Fruit fly (Drosophila melanogaster) whole organism, wandering third instar larva: Measurements from ENCODE around the gene CG45002.
A peak's percentile ranks its signal among the peaks of the same experiment; 100 is the strongest.

Experiments
- CG9705 ChIP-seq: fragments of 200-800 bp; sonication (Bioruptor generic); optimal IDR thresholded peaks from 2 replicates; lab custom pipeline; 2018; ENCODE audit warnings: missing biosample characterization, mild to moderate bottlenecking, missing genetic modification characterization
- CrebA ChIP-seq: fragments of 200-800 bp; sonication (Bioruptor generic); optimal IDR thresholded peaks from 2 replicates; lab custom pipeline; 2016; ENCODE audit warnings: missing biosample characterization, mild to moderate bottlenecking, missing genetic modification characterization, borderline replicate concordance
- Dif ChIP-seq: fragments of 200-275, 200-300 bp; sonication (Bioruptor generic); optimal IDR thresholded peaks from 2 replicates; lab custom pipeline; 2018; ENCODE audit warnings: missing biosample characterization, missing genetic modification characterization; ENCODE audit not compliant: partially characterized antibody
- GATAd ChIP-seq: sonication (Bioruptor generic); optimal IDR thresholded peaks from 2 replicates; lab custom pipeline; 2016; ENCODE audit warnings: missing biosample characterization, missing genetic modification characterization
- HLH106 ChIP-seq: fragments of 200-800 bp; optimal IDR thresholded peaks from 3 replicates; lab custom pipeline; 2019; ENCODE audit warnings: missing biosample characterization, mild to moderate bottlenecking, missing genetic modification characterization, moderate library complexity
- Hnf4 ChIP-seq: fragments of 200-800 bp; sonication (Bioruptor generic); optimal IDR thresholded peaks from 2 replicates; lab custom pipeline; 2016; ENCODE audit warnings: missing biosample characterization, mild to moderate bottlenecking, missing genetic modification characterization
- Hr78 ChIP-seq: fragments of >200 bp; optimal IDR thresholded peaks from 2 replicates; lab custom pipeline; 2017; ENCODE audit warnings: missing biosample characterization, missing genetic modification characterization
- Hr83 ChIP-seq: fragments of 200-300 bp; sonication (Bioruptor generic); optimal IDR thresholded peaks from 2 replicates; lab custom pipeline; 2016; ENCODE audit warnings: missing biosample characterization, mild to moderate bottlenecking, missing genetic modification characterization, moderate library complexity; ENCODE audit not compliant: poor library complexity, severe bottlenecking
- Jra ChIP-seq: sonication (Bioruptor generic); optimal IDR thresholded peaks from 2 replicates; lab custom pipeline; 2016; ENCODE audit warnings: missing biosample characterization, missing genetic modification characterization
- Mio ChIP-seq: sonication (Bioruptor generic); optimal IDR thresholded peaks from 2 replicates; lab custom pipeline; 2016; ENCODE audit warnings: missing biosample characterization, missing genetic modification characterization
- OdsH ChIP-seq: fragments of 200-800 bp; sonication (Bioruptor generic); optimal IDR thresholded peaks from 2 replicates; lab custom pipeline; 2016; ENCODE audit warnings: missing biosample characterization, mild to moderate bottlenecking, missing genetic modification characterization
- Rel ChIP-seq, 2 experiments: fragments of 200-800 bp; sonication (Bioruptor generic) in 1 of 2; optimal IDR thresholded peaks; 2 replicates in 1 of 2; 3 replicates in 1 of 2; lab custom pipeline; 2016 to 2019; ENCODE audit warnings: mild to moderate bottlenecking in 2 of 2, missing biosample characterization in 2 of 2, missing genetic modification characterization in 2 of 2, moderate library complexity in 1 of 2
- Sp1 ChIP-seq: fragments of 200-800 bp; sonication (Bioruptor generic); optimal IDR thresholded peaks from 3 replicates; lab custom pipeline; 2019; ENCODE audit warnings: missing biosample characterization, mild to moderate bottlenecking, missing genetic modification characterization, moderate library complexity
- Vsx2 ChIP-seq: fragments of 200-300, 225-300 bp; sonication (Bioruptor generic); optimal IDR thresholded peaks from 2 replicates; lab custom pipeline; 2018; ENCODE audit warnings: missing biosample characterization, missing genetic modification characterization; ENCODE audit not compliant: partially characterized antibody
- br ChIP-seq: fragments of 200-800 bp; sonication (Bioruptor generic); optimal IDR thresholded peaks from 2 replicates; lab custom pipeline; 2016; ENCODE audit warnings: missing biosample characterization, missing genetic modification characterization
- brk ChIP-seq: fragments of 200-800 bp; sonication (Bioruptor generic); optimal IDR thresholded peaks from 2 replicates; lab custom pipeline; 2016; ENCODE audit warnings: missing biosample characterization, mild to moderate bottlenecking, missing genetic modification characterization
- dl ChIP-seq, 2 experiments: fragments of 175-275, 200-275 bp in 1 of 2; fragments of 200-275 bp in 1 of 2; sonication (Bioruptor generic); optimal IDR thresholded peaks; lab custom pipeline; 2018; ENCODE audit warnings: mild to moderate bottlenecking in 2 of 2, missing biosample characterization in 2 of 2, missing genetic modification characterization in 2 of 2, moderate library complexity in 2 of 2; ENCODE audit not compliant: partially characterized antibody in 2 of 2, insufficient read depth in 1 of 2
- dmrt93B ChIP-seq: fragments of 200-800 bp; sonication (Bioruptor generic); optimal IDR thresholded peaks from 2 replicates; lab custom pipeline; 2018; ENCODE audit warnings: missing biosample characterization, mild to moderate bottlenecking, missing genetic modification characterization
- ey ChIP-seq: fragments of 200-800 bp; sonication (Bioruptor generic); optimal IDR thresholded peaks from 2 replicates; lab custom pipeline; 2016; ENCODE audit warnings: missing biosample characterization, missing genetic modification characterization
- foxo ChIP-seq, 2 experiments: fragments of 200-800 bp; sonication (Bioruptor generic); optimal IDR thresholded peaks; 2 replicates in 1 of 2; 3 replicates in 1 of 2; lab custom pipeline; 2016 to 2017; ENCODE audit warnings: missing biosample characterization in 2 of 2, missing genetic modification characterization in 2 of 2
- fru ChIP-seq: fragments of 200-800 bp; sonication (Bioruptor generic); optimal IDR thresholded peaks from 3 replicates; lab custom pipeline; 2016; ENCODE audit warnings: missing biosample characterization, mild to moderate bottlenecking, missing genetic modification characterization
- h ChIP-seq: fragments of 200-800 bp; sonication (Bioruptor generic); optimal IDR thresholded peaks from 3 replicates; lab custom pipeline; 2016; ENCODE audit warnings: missing biosample characterization, mild to moderate bottlenecking, missing genetic modification characterization
- pan ChIP-seq: fragments of >200 bp; optimal IDR thresholded peaks from 2 replicates; lab custom pipeline; 2017
- psq ChIP-seq: fragments of 200-800 bp; sonication (Bioruptor generic); optimal IDR thresholded peaks from 3 replicates; lab custom pipeline; 2017; ENCODE audit warnings: missing biosample characterization, mild to moderate bottlenecking, missing genetic modification characterization, moderate library complexity
- rgr ChIP-seq: fragments of 200-800 bp; sonication (Bioruptor generic); optimal IDR thresholded peaks from 3 replicates; lab custom pipeline; 2016; ENCODE audit warnings: missing biosample characterization, mild to moderate bottlenecking, missing genetic modification characterization
- sage ChIP-seq: fragments of 200-800 bp; sonication (Bioruptor generic); optimal IDR thresholded peaks from 2 replicates; lab custom pipeline; 2016; ENCODE audit warnings: missing biosample characterization, mild to moderate bottlenecking, missing genetic modification characterization
- sv ChIP-seq: fragments of 200-800 bp; sonication (Bioruptor generic); optimal IDR thresholded peaks from 3 replicates; lab custom pipeline; 2016; ENCODE audit warnings: missing biosample characterization, missing genetic modification characterization
- tai ChIP-seq: sonication (Bioruptor generic); optimal IDR thresholded peaks from 2 replicates; lab custom pipeline; 2016; ENCODE audit warnings: missing biosample characterization, missing genetic modification characterization
- woc ChIP-seq: sonication (Bioruptor generic); optimal IDR thresholded peaks from 2 replicates; lab custom pipeline; 2016; ENCODE audit warnings: missing biosample characterization, mild to moderate bottlenecking, missing genetic modification characterization

CG45002 gene

DNA sequence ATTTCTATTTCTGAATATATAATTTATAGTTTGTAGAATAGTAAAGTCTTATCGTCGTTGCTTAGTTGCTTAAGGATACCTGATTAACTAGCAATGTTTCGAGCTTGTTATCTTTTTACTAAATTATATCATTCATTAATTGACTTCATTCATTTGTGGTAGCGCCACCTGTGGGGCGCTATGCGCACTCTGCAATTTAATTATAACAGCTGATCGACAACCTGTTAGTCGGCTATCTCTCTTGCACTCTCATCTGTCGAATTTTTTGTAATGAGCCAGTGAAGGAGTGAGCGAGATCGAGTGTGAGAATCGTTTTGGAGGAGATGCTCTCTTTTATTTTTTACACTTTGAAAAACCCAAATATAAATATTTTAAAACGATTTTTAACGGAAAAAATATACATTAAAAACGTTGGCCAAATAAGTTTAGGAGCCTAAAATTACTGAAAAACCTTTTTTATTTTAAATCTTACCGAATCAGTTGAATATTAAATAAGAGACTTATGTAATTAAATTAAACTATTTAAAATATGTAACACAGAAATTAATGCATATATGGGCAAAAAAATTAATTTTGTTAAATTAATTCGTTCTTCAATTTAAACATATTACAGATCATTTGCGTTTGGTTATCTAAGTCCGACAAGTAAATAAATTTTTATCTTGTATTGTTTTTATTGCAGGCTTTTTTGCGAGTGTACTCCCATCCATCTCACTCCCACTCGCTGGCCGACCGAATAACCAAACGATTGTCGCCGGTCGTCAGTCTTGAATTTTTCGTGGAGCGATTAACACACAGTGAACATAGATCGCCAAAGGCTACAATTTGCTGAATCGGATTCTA lies 24.8 kb upstream of the CG45002 start, which contains the start of the genes CG16700 and CG4991:
Gene CG16700 (plus strand): TSS at position 793 of the 843 bp plus-strand sequence.
Gene CG4991 (plus strand): TSS at position 793 of the 843 bp plus-strand sequence.
- TF ChIP-seq Vsx2, result peak; percentile 31
- TF ChIP-seq HLH106 (tag; lab: Kevin White, UChicago), result peak; percentile 91
- peak in 1 of 2 experiments; percentile 4 for TF ChIP-seq dl (GFP tag; optimal IDR thresholded peaks at IDR 0.05; lab: Kevin White, UChicago; ENCODE audit: insufficient read depth in 1 of 2, partially characterized antibody in 2 of 2)
- TF ChIP-seq woc, result peak; percentile 62
- TF ChIP-seq fru, result peak; percentile 71
- TF ChIP-seq Hr83 (GFP tag; lab: Kevin White, UChicago), result peak; percentile 6
- TF ChIP-seq Mio (GFP tag; lab: Kevin White, UChicago), result no peak
- TF ChIP-seq h (GFP tag; lab: Kevin White, UChicago), result peak; percentile 62
- TF ChIP-seq ey (GFP tag; lab: Kevin White, UChicago), result peak; percentile 48
- no peak for TF ChIP-seq CrebA (GFP tag; lab: Kevin White, UChicago)
- TF ChIP-seq OdsH, result peak; percentile 77
- TF ChIP-seq Sp1 (GFP tag; lab: Kevin White, UChicago), result peak; percentile 91
- peak; percentile 1 for TF ChIP-seq Dif (GFP tag; lab: Kevin White, UChicago)
- peak in 1 of 2 experiments; percentile 82 for TF ChIP-seq foxo (GFP tag; optimal IDR thresholded peaks at IDR 0.05; lab: Kevin White, UChicago)
- no peak for TF ChIP-seq pan (lab: Kevin White, UChicago)
- no peak for TF ChIP-seq Rel (GFP tag; optimal IDR thresholded peaks at IDR 0.05; lab: Kevin White, UChicago)
- TF ChIP-seq Rel (tag; optimal IDR thresholded peaks at IDR 0.05; lab: Kevin White, UChicago), result no peak
- TF ChIP-seq br, result no peak
- no peak for TF ChIP-seq Hnf4 (GFP tag; lab: Kevin White, UChicago)
- no peak for TF ChIP-seq Hr78 (GFP tag; lab: Kevin White, UChicago)
- peak; percentile 74 for TF ChIP-seq psq (GFP tag; lab: Kevin White, UChicago)
- no peak for TF ChIP-seq sage
- TF ChIP-seq dmrt93B (GFP tag; lab: Kevin White, UChicago), result peak; percentile 80
- peak; percentile 29 for TF ChIP-seq Jra (GFP tag; lab: Kevin White, UChicago)
- TF ChIP-seq GATAd (GFP tag; lab: Kevin White, UChicago), result peak; percentile 26
- TF ChIP-seq rgr, result peak; percentile 66
- peak; percentile 45 for TF ChIP-seq CG9705 (GFP tag; lab: Kevin White, UChicago)
- no peak for TF ChIP-seq tai (GFP tag; lab: Kevin White, UChicago)

DNA sequence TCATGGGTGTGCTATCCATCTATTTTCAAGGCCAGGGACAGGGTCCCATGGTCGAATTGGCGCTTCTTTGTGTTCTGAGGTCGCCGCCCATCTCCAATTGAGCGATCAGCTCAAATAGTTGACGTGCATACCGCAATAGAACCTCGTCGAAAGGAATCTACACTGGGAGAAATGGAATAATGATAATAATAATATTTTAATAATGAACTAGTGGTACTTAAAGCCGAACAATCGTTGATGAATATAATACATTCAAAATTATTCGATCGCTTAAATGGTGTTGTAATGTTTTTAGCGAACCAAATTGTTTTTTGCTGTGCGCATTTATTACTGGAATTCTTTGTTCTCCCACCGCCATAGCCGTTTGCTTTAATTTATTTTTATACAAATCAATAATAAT lies 24.1 kb upstream of the CG45002 start:
- TF ChIP-seq foxo (GFP tag; optimal IDR thresholded peaks at IDR 0.05; lab: Kevin White, UChicago) (peak in 1 of 2 experiments; percentile 15), psq (GFP tag; lab: Kevin White, UChicago) (no peak), HLH106 (tag; lab: Kevin White, UChicago) (peak; percentile 27)
- TF ChIP-seq, all 38 proteins: peak for 2

DNA sequence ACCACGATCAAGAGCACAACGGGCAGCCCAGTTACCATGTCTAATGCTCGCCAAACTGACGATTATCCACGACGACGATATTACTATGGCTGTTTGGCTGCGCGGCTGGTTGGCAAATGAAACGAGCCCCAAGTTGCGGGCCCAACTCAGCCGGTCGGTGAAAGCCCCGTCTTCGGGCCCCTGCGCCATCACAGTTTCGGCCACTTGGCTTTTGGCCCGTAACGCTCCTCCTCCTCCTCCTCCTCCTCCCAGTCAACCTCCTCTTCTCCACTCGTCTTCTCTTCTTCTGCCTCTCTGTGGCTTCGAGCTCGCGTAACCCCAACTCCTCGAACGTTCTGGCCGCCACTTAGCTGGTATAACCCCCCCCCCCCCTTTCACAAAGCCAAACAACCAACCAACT lies 21.0 kb upstream of the CG45002 start, which contains the start of gene CG8945:
Gene CG8945 (minus strand): TSS at position 101 of the 400 bp plus-strand sequence.
- no peak for TF ChIP-seq brk (GFP tag; lab: Kevin White, UChicago)
- no peak for TF ChIP-seq ey (GFP tag; lab: Kevin White, UChicago)
- no peak for TF ChIP-seq psq (GFP tag; lab: Kevin White, UChicago)
- no peak for TF ChIP-seq woc
- TF ChIP-seq Hr78 (GFP tag; lab: Kevin White, UChicago), result no peak
- TF ChIP-seq Dif (GFP tag; lab: Kevin White, UChicago), result no peak
- TF ChIP-seq CrebA (GFP tag; lab: Kevin White, UChicago), result no peak
- no peak for TF ChIP-seq CG9705 (GFP tag; lab: Kevin White, UChicago)
- no peak for TF ChIP-seq Hr83 (GFP tag; lab: Kevin White, UChicago)
- no peak for TF ChIP-seq foxo (GFP tag; optimal IDR thresholded peaks at IDR 0.05; lab: Kevin White, UChicago)
- no peak for TF ChIP-seq sage
- TF ChIP-seq sv (GFP tag; lab: Kevin White, UChicago), result no peak
- no peak for TF ChIP-seq tai (GFP tag; lab: Kevin White, UChicago)
- no peak for TF ChIP-seq Rel (GFP tag; optimal IDR thresholded peaks at IDR 0.05; lab: Kevin White, UChicago)
- no peak for TF ChIP-seq Rel (tag; optimal IDR thresholded peaks at IDR 0.05; lab: Kevin White, UChicago)
